Fruit fly (Drosophila melanogaster) whole organism, pupa: ENCODE results near the gene Rab3-GEF.

Source experiments
- CG10348 ChIP-seq: fragments of 200-800 bp; sonication (Bioruptor generic); IDR thresholded peaks from 2 replicates; pipeline ENCODE4 v1.3.6; 2022; ENCODE audit warnings: missing biosample characterization, missing genetic modification characterization
- CG12605 ChIP-seq: fragments of 200-800 bp; sonication (Bioruptor generic); IDR thresholded peaks from 2 replicates; pipeline ENCODE4 v1.3.6; 2022; ENCODE audit warnings: missing biosample characterization, missing genetic modification characterization
- CG13204 ChIP-seq: fragments of 200-800 bp; sonication (Bioruptor generic); optimal IDR thresholded peaks from 2 replicates; lab custom pipeline; 2018; ENCODE audit warnings: missing biosample characterization, mild to moderate bottlenecking, missing genetic modification characterization, moderate library complexity
- CG14655 ChIP-seq: fragments of 200-800 bp; sonication (Bioruptor generic); optimal IDR thresholded peaks from 3 replicates; lab custom pipeline; 2017; ENCODE audit warnings: mild to moderate bottlenecking, missing biosample characterization, missing genetic modification reagents, missing genetic modification characterization
- CG15710 ChIP-seq: fragments of 200-800 bp; sonication (Bioruptor generic); optimal IDR thresholded peaks from 2 replicates; lab custom pipeline; 2018; ENCODE audit warnings: missing biosample characterization, mild to moderate bottlenecking, missing genetic modification characterization, moderate library complexity
- CG17806 ChIP-seq: fragments of 200-800 bp; sonication (Bioruptor generic); optimal IDR thresholded peaks from 2 replicates; lab custom pipeline; 2018; ENCODE audit warnings: missing biosample characterization, mild to moderate bottlenecking, missing genetic modification characterization, moderate library complexity
- CG32121 ChIP-seq: fragments of 200-800 bp; sonication (Bioruptor generic); IDR thresholded peaks from 2 replicates; pipeline ENCODE4 v1.3.6; 2022; ENCODE audit warnings: missing biosample characterization, missing genetic modification characterization
- CG34367 ChIP-seq: fragments of 200-800 bp; sonication (Bioruptor generic); optimal IDR thresholded peaks from 2 replicates; lab custom pipeline; 2018; ENCODE audit warnings: missing biosample characterization, mild to moderate bottlenecking, missing genetic modification characterization
- CG4496 ChIP-seq: fragments of 200-800 bp; sonication (Bioruptor generic); IDR thresholded peaks from 3 replicates; pipeline ENCODE4 v1.3.6; 2022; ENCODE audit warnings: missing biosample characterization, missing genetic modification characterization
- CG8159 ChIP-seq: fragments of 200-800 bp; sonication (Bioruptor generic); optimal IDR thresholded peaks from 3 replicates; lab custom pipeline; 2018; ENCODE audit warnings: missing biosample characterization, mild to moderate bottlenecking, missing genetic modification characterization, moderate library complexity
- CG8301 ChIP-seq: fragments of 200-800 bp; sonication (Bioruptor generic); optimal IDR thresholded peaks from 2 replicates; lab custom pipeline; 2018; ENCODE audit warnings: missing biosample characterization, mild to moderate bottlenecking, missing genetic modification characterization
- CG9948 ChIP-seq: fragments of 200-800 bp; sonication (Bioruptor generic); optimal IDR thresholded peaks from 2 replicates; lab custom pipeline; 2018; ENCODE audit warnings: missing biosample characterization, mild to moderate bottlenecking, missing genetic modification characterization, moderate library complexity
- D1 ChIP-seq: fragments of 200-800 bp; sonication (Bioruptor generic); optimal IDR thresholded peaks from 2 replicates; lab custom pipeline; 2018; ENCODE audit warnings: missing biosample characterization, mild to moderate bottlenecking, missing genetic modification characterization, moderate library complexity
- EcR ChIP-seq: fragments of 200-800 bp; sonication (Bioruptor generic); optimal IDR thresholded peaks from 3 replicates; lab custom pipeline; 2019; ENCODE audit warnings: missing biosample characterization, missing genetic modification characterization, mild to moderate bottlenecking, moderate library complexity, missing genetic modification reagents
- Ets98B ChIP-seq: fragments of 200-800 bp; sonication (Bioruptor generic); IDR thresholded peaks from 2 replicates; pipeline ENCODE4 v1.3.6; 2022; ENCODE audit warnings: missing biosample characterization, missing genetic modification characterization
- Pif1A ChIP-seq: fragments of 200-800 bp; sonication (Bioruptor generic); optimal IDR thresholded peaks from 3 replicates; lab custom pipeline; 2016; ENCODE audit warnings: missing biosample characterization, missing genetic modification characterization
- Pif1B ChIP-seq: fragments of 200-800 bp; sonication (Bioruptor generic); optimal IDR thresholded peaks from 3 replicates; lab custom pipeline; 2016; ENCODE audit warnings: missing biosample characterization, missing genetic modification characterization
- Snoo ChIP-seq: fragments of 200-800 bp; sonication (Bioruptor generic); optimal IDR thresholded peaks from 3 replicates; lab custom pipeline; 2017; ENCODE audit warnings: missing biosample characterization, mild to moderate bottlenecking, missing genetic modification characterization, inconsistent platforms
- fd96Ca ChIP-seq: fragments of 200-800 bp; sonication (Bioruptor generic); IDR thresholded peaks from 3 replicates; pipeline ENCODE4 v1.3.6; 2022; ENCODE audit warnings: missing biosample characterization, missing genetic modification characterization
- gl ChIP-seq: fragments of 200-800 bp; sonication (Bioruptor generic); optimal IDR thresholded peaks from 2 replicates; lab custom pipeline; 2018; ENCODE audit warnings: missing biosample characterization, mild to moderate bottlenecking, missing genetic modification characterization
- rn ChIP-seq: fragments of 200-800 bp; sonication (Bioruptor generic); IDR thresholded peaks from 2 replicates; pipeline ENCODE4 v1.3.6; 2022; ENCODE audit warnings: missing biosample characterization, missing genetic modification characterization

The Rab3-GEF gene

DNA sequence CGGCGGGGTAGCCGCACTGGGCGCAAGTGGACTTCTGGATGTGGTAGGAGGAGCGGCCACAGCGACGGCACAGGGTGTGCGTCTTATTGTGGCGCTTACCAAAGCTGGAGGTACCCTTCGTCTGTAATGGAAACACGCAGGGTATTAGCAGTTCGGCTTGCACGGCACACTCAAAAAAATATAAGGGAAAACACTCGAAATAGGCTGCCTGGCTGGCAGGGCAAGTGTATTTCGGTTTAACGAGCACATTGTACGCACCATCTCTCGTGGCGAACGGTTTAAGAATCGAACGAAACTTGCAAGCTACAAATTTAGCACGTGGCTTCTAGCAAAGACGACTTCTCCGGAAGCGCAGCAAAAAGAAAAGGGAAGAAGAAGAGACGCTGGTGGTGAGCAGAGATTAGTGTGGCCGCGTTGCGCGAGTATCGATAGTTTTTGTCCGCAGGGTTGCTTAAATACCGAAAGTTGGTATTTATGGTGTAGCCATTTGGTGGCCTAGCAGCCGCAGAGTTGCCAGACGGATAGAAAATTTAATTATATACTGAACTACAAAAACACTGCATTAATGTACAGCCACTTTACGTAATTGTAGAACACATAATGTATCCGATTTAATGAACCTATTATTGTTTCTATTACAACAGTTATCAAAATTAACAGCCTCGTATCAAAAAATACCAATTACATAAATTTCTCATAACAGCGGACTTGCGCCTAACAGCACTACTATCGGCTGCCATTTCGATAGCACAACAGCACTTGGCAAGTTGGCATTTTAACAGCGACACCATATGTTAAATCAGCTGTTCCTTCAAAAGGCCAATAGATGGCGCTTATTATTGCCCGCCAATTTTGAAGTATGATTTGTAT, 49.7 kb downstream of the Rab3-GEF start, which contains the start of gene RpL37-1:
TSS of gene RpL37-1 (minus strand) at position 374 of the 870 bp plus-strand sequence.
- TF ChIP-seq CG8159 (no peak), CG12605 (GFP tag; lab: Robert Waterston, UW) (no peak), CG14655 (no peak), CG4496 (peak; percentile 67), Pif1A (GFP tag; lab: Kevin White, UChicago) (peak; percentile 28), CG15710 (tag; lab: Kevin White, UChicago) (peak; percentile 9), Pif1B (GFP tag; lab: Kevin White, UChicago) (no peak), rn (GFP tag; lab: Robert Waterston, UW) (peak; percentile 14; the same call in 1 of the 2 replicates), CG8301 (no peak), fd96Ca (GFP tag; lab: Robert Waterston, UW) (peak; percentile 37; the same call in 2 of the 3 replicates), CG34367 (tag; lab: Kevin White, UChicago) (peak; percentile 51), CG32121 (GFP tag; lab: Robert Waterston, UW) (0 out of 2 replicates have a peak, but pooled peaks have one; percentile 33), EcR (GFP tag; lab: Kevin White, UChicago) (no peak), CG9948 (no peak), Snoo (tag; lab: Kevin White, UChicago) (peak; percentile 63)

dm6 chrX:15143267-15143830, 53.9 kb downstream of the Rab3-GEF start:
- no peak for TF ChIP-seq Snoo (tag; lab: Kevin White, UChicago)
- TF ChIP-seq CG14655 = no peak
- TF ChIP-seq CG12605 (GFP tag; lab: Robert Waterston, UW) = no peak
- no peak for TF ChIP-seq CG9948

DNA sequence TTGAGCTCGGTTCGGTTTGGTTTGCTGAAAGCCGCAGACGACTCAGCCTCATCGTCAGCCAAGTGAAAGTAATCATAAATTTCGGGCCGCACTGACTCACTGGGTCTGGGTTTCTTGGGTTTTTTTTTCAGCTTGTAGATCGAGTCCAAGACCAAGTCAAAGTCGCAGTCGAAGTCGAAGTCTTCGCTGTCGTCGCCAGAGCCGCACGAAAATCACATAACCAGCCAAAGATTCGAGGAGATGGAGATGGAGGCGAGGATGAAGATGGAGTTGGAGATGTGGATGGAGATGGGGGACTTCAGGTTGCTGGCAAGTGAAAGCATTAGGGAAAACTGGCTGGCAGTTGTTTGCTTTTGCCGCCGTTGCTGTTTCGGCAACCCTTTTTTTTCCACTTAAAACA, 57.6 kb downstream of the Rab3-GEF start:
- no peak for TF ChIP-seq EcR (GFP tag; lab: Kevin White, UChicago)
- TF ChIP-seq D1 = no peak
- no peak for TF ChIP-seq CG12605 (GFP tag; lab: Robert Waterston, UW)
- TF ChIP-seq CG4496 = no peak
- no peak for TF ChIP-seq fd96Ca (GFP tag; lab: Robert Waterston, UW)
- no peak for TF ChIP-seq Ets98B (GFP tag; lab: Robert Waterston, UW)
- TF ChIP-seq Pif1B (GFP tag; lab: Kevin White, UChicago) = no peak

dm6 chrX:15150261-15150660, 60.8 kb downstream of the Rab3-GEF start:
- TF ChIP-seq CG9948 (no peak), CG10348 (GFP tag; lab: Robert Waterston, UW) (no peak), CG4496 (no peak), CG8159 (no peak)

DNA sequence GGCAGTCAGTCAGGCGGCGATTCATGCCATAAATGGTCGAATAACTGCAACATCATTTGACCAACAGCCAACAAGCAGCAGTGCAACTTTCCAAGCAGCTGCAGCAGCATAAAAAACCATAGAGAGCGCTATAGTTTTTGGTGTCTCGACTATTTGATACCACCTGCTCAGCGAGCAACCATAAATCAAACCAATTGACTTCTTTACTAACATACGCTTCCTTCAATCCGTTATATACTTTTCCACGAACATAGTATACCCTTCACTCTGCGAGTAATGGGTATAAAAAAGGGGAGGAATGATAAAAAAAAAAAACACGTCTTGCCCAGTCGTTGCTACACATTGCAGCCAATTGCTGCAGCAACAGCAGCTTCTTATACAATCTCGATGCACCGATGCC, 62.6 kb downstream of the Rab3-GEF start:
- TF ChIP-seq Ets98B (GFP tag; lab: Robert Waterston, UW) (peak; percentile 26; the same call in 1 of the 2 replicates), fd96Ca (GFP tag; lab: Robert Waterston, UW) (peak; percentile 60; the same call in 1 of the 3 replicates), CG15710 (tag; lab: Kevin White, UChicago) (no peak), Pif1B (GFP tag; lab: Kevin White, UChicago) (no peak), CG17806 (tag; lab: Kevin White, UChicago) (no peak), EcR (GFP tag; lab: Kevin White, UChicago) (no peak), CG10348 (GFP tag; lab: Robert Waterston, UW) (no peak), CG8159 (no peak), CG12605 (GFP tag; lab: Robert Waterston, UW) (no peak), Pif1A (GFP tag; lab: Kevin White, UChicago) (no peak), CG34367 (tag; lab: Kevin White, UChicago) (no peak), CG14655 (peak; percentile 39), rn (GFP tag; lab: Robert Waterston, UW) (no peak), Snoo (tag; lab: Kevin White, UChicago) (no peak), D1 (no peak), CG9948 (no peak), gl (no peak), CG4496 (peak; percentile 64; the same call in 2 of the 3 replicates), CG32121 (GFP tag; lab: Robert Waterston, UW) (peak; percentile 56), CG13204 (GFP tag; lab: Kevin White, UChicago) (no peak), CG8301 (peak; percentile 29)

DNA sequence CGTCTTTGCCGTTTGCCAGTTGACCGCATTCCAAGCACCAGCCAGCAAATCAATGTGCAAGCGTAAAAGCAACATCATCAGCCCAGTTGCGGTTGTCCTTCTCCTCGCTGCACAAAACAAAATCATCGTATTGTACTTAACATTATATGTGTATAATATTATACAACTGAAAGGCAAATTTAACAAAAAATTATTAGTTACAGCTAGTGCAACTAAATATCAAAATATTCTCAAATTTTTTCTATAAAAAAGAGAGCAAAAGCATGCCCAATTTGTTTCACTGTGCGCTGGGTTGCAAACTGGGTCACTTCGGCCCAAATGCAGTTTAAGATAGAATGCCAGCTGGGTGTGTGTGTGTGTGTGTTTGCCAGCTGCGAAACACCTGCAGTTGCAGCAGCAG, 66.8 kb downstream of the Rab3-GEF start:
- TF ChIP-seq CG32121 (GFP tag; lab: Robert Waterston, UW) = peak; percentile 57
- TF ChIP-seq CG8301 = peak; percentile 79
- peak; percentile 27 for TF ChIP-seq CG9948
- no peak for TF ChIP-seq Snoo (tag; lab: Kevin White, UChicago)
- TF ChIP-seq CG8159 = no peak
- TF ChIP-seq CG13204 (GFP tag; lab: Kevin White, UChicago) = no peak
- TF ChIP-seq gl = no peak
- TF ChIP-seq rn (GFP tag; lab: Robert Waterston, UW) = no peak
- peak; percentile 37 for TF ChIP-seq Pif1B (GFP tag; lab: Kevin White, UChicago)
- no peak for TF ChIP-seq EcR (GFP tag; lab: Kevin White, UChicago)
- TF ChIP-seq CG12605 (GFP tag; lab: Robert Waterston, UW) = 0 out of 2 replicates have a peak, but pooled peaks have one; percentile 46
- peak; percentile 63 for TF ChIP-seq Ets98B (GFP tag; lab: Robert Waterston, UW)
- peak; percentile 45; the same call in 1 of the 3 replicates for TF ChIP-seq fd96Ca (GFP tag; lab: Robert Waterston, UW)
- TF ChIP-seq Pif1A (GFP tag; lab: Kevin White, UChicago) = peak; percentile 32
- TF ChIP-seq CG17806 (tag; lab: Kevin White, UChicago) = no peak
- no peak for TF ChIP-seq CG10348 (GFP tag; lab: Robert Waterston, UW)
- TF ChIP-seq CG15710 (tag; lab: Kevin White, UChicago) = no peak
- no peak for TF ChIP-seq D1
- peak; percentile 77 for TF ChIP-seq CG14655
- peak; percentile 72; the same call in 1 of the 3 replicates for TF ChIP-seq CG4496
- no peak for TF ChIP-seq CG34367 (tag; lab: Kevin White, UChicago)
